Fruit fly (Drosophila melanogaster) whole organism, embryonic: Measurements from ENCODE around the gene CG6693.
A peak's percentile ranks its signal among the peaks of the same experiment; 100 is the strongest.

ENCODE experiments used
- Abd-B ChIP-seq: fragments of 200-800 bp; sonication (Bioruptor generic); optimal IDR thresholded peaks from 2 replicates; lab custom pipeline; 2018; ENCODE audit warnings: missing biosample characterization, mild to moderate bottlenecking, missing genetic modification characterization, moderate library complexity
- Antp ChIP-seq: fragments of 200-800 bp; sonication (Bioruptor generic); optimal IDR thresholded peaks from 3 replicates; lab custom pipeline; 2016; ENCODE audit warnings: missing biosample characterization, missing genetic modification characterization
- BtbVII ChIP-seq: fragments of 200-800 bp; sonication (Bioruptor generic); optimal IDR thresholded peaks from 3 replicates; lab custom pipeline; 2017; ENCODE audit warnings: missing biosample characterization, mild to moderate bottlenecking, missing genetic modification characterization
- CG10462 ChIP-seq: fragments of 200-800 bp; sonication (Bioruptor generic); optimal IDR thresholded peaks from 2 replicates; lab custom pipeline; 2016; ENCODE audit warnings: missing biosample characterization, missing genetic modification characterization
- CG11247 ChIP-seq: fragments of 200-800 bp; sonication (Bioruptor generic); IDR thresholded peaks from 2 replicates; pipeline ENCODE4 v1.3.6; 2022; ENCODE audit warnings: missing biosample characterization, missing genetic modification characterization
- CG12299 ChIP-seq: fragments of 200-800 bp; sonication (Bioruptor generic); optimal IDR thresholded peaks from 2 replicates; lab custom pipeline; 2018; ENCODE audit warnings: missing biosample characterization, mild to moderate bottlenecking, missing genetic modification characterization
- CG12769 ChIP-seq: fragments of 200-800 bp; sonication (Bioruptor generic); optimal IDR thresholded peaks from 2 replicates; lab custom pipeline; 2019; ENCODE audit warnings: missing biosample characterization, mild to moderate bottlenecking, missing genetic modification characterization, moderate library complexity
- CG1529 ChIP-seq: fragments of 200-800 bp; sonication (Bioruptor generic); optimal IDR thresholded peaks from 3 replicates; lab custom pipeline; 2018; ENCODE audit warnings: missing biosample characterization, missing genetic modification characterization
- CG16863 ChIP-seq: fragments of 200-800 bp; sonication (Bioruptor generic); optimal IDR thresholded peaks from 3 replicates; lab custom pipeline; 2016; ENCODE audit warnings: missing biosample characterization, missing genetic modification characterization
- CG1832 ChIP-seq: fragments of 200-800 bp; sonication (Bioruptor generic); optimal IDR thresholded peaks from 2 replicates; lab custom pipeline; 2017; ENCODE audit warnings: missing biosample characterization, mild to moderate bottlenecking, missing genetic modification characterization, inconsistent platforms
- CG32772 ChIP-seq: fragments of 200-800 bp; sonication (Bioruptor generic); IDR thresholded peaks from 2 replicates; pipeline ENCODE4 v1.3.6; 2022; ENCODE audit warnings: missing biosample characterization, missing genetic modification characterization
- CG3281 ChIP-seq: fragments of 200-800 bp; sonication (Bioruptor generic); optimal IDR thresholded peaks from 3 replicates; lab custom pipeline; 2017; ENCODE audit warnings: missing biosample characterization, mild to moderate bottlenecking, missing genetic modification characterization
- CG34376 ChIP-seq: fragments of 200-800 bp; sonication (Bioruptor generic); optimal IDR thresholded peaks from 2 replicates; lab custom pipeline; 2018; ENCODE audit warnings: missing biosample characterization, mild to moderate bottlenecking, missing genetic modification characterization
- CG6765 ChIP-seq: fragments of 200-800 bp; sonication (Bioruptor generic); optimal IDR thresholded peaks from 3 replicates; lab custom pipeline; 2017; ENCODE audit warnings: missing biosample characterization, mild to moderate bottlenecking, missing genetic modification characterization
- CG7745 ChIP-seq: fragments of 200-800 bp; sonication (Bioruptor generic); optimal IDR thresholded peaks from 2 replicates; lab custom pipeline; 2018; ENCODE audit warnings: missing biosample characterization, mild to moderate bottlenecking, missing genetic modification characterization, moderate library complexity
- CG8290 ChIP-seq, 3 experiments: fragments of 200-800 bp; sonication (Bioruptor generic); optimal IDR thresholded peaks; 2 replicates each; lab custom pipeline; 2016 to 2019; ENCODE audit warnings: missing biosample characterization in 3 of 3, missing genetic modification characterization in 3 of 3, mild to moderate bottlenecking in 2 of 3, moderate library complexity in 1 of 3
- CG9932 ChIP-seq: fragments of 200-800 bp; sonication (Bioruptor generic); IDR thresholded peaks from 2 replicates; pipeline ENCODE4 v1.3.6; 2022; ENCODE audit warnings: missing biosample characterization, missing genetic modification characterization
- Deaf1 ChIP-seq: fragments of 200-800 bp; optimal IDR thresholded peaks from 3 replicates; lab custom pipeline; 2019; ENCODE audit warnings: missing biosample characterization, mild to moderate bottlenecking, missing genetic modification characterization, moderate library complexity
- Ets65A ChIP-seq: fragments of 200-800 bp; sonication (Bioruptor generic); peaks from one replicate; lab custom pipeline; 2016; ENCODE audit warnings: missing biosample characterization, missing genetic modification characterization
- Fer3 ChIP-seq: fragments of 200-800 bp; sonication (Bioruptor generic); optimal IDR thresholded peaks from 2 replicates; lab custom pipeline; 2018; ENCODE audit warnings: missing biosample characterization, mild to moderate bottlenecking, missing genetic modification characterization, moderate library complexity
- GATAe ChIP-seq: fragments of 200-800 bp; sonication (Bioruptor generic); conservative IDR thresholded peaks from 2 replicates; pipeline ENCODE4 v1.3.6; 2022; ENCODE audit warnings: missing biosample characterization, missing genetic modification characterization
- HHEX ChIP-seq: fragments of 200-800 bp; sonication (Bioruptor generic); optimal IDR thresholded peaks from 3 replicates; lab custom pipeline; 2017; ENCODE audit warnings: missing biosample characterization, mild to moderate bottlenecking, missing genetic modification characterization, missing genetic modification reagents
- Hey ChIP-seq: fragments of 200-800 bp; sonication (Bioruptor generic); optimal IDR thresholded peaks from 3 replicates; lab custom pipeline; 2018; ENCODE audit warnings: missing biosample characterization, mild to moderate bottlenecking, missing genetic modification characterization
- HmgD ChIP-seq: fragments of 200-800 bp; sonication (Bioruptor generic); optimal IDR thresholded peaks from 3 replicates; lab custom pipeline; 2016; ENCODE audit warnings: missing biosample characterization, missing genetic modification characterization
- Hr78 ChIP-seq, 2 experiments: fragments of 200-800 bp in 1 of 2; fragments of >200 bp in 1 of 2; sonication (Bioruptor generic) in 1 of 2; optimal IDR thresholded peaks; 2 replicates each; lab custom pipeline; 2017 to 2019; ENCODE audit warnings: missing biosample characterization in 2 of 2, missing genetic modification characterization in 2 of 2, mild to moderate bottlenecking in 1 of 2, moderate library complexity in 1 of 2
- Lpt ChIP-seq: fragments of >200 bp; optimal IDR thresholded peaks from 2 replicates; lab custom pipeline; 2018; ENCODE audit warnings: missing biosample characterization, missing genetic modification characterization
- Med ChIP-seq: fragments of 200-800 bp; sonication (Bioruptor generic); peaks from one replicate; lab custom pipeline; 2016; ENCODE audit warnings: missing biosample characterization, missing genetic modification characterization, mild to moderate bottlenecking, inconsistent platforms, moderate library complexity
- NC2α ChIP-seq: fragments of 200-800 bp; sonication (Bioruptor generic); optimal IDR thresholded peaks from 2 replicates; lab custom pipeline; 2016; ENCODE audit warnings: missing biosample characterization, missing genetic modification characterization
- Nf-YA ChIP-seq: fragments of 200-800 bp; sonication (Bioruptor generic); IDR thresholded peaks from 2 replicates; pipeline ENCODE4 v1.3.6; 2022; ENCODE audit warnings: missing biosample characterization, missing genetic modification characterization
- PHDP ChIP-seq: fragments of 200-800 bp; sonication (Bioruptor generic); optimal IDR thresholded peaks from 3 replicates; lab custom pipeline; 2018; ENCODE audit warnings: missing biosample characterization, mild to moderate bottlenecking, missing genetic modification characterization, moderate library complexity
- Six4 ChIP-seq: fragments of 200-800 bp; sonication (Bioruptor generic); optimal IDR thresholded peaks from 2 replicates; lab custom pipeline; 2016; ENCODE audit warnings: missing biosample characterization, missing genetic modification characterization
- amos ChIP-seq: fragments of 200-800 bp; sonication (Bioruptor generic); IDR thresholded peaks from 2 replicates; pipeline ENCODE4 v1.3.6; 2022; ENCODE audit warnings: missing biosample characterization, missing genetic modification characterization; ENCODE audit not compliant: partially characterized antibody
- caup ChIP-seq: fragments of 200-800 bp; sonication (Bioruptor generic); optimal IDR thresholded peaks from 3 replicates; lab custom pipeline; 2017; ENCODE audit warnings: missing biosample characterization, mild to moderate bottlenecking, missing genetic modification characterization, moderate library complexity; ENCODE audit not compliant: severe bottlenecking
- cwo ChIP-seq: fragments of 200-800 bp; sonication (Bioruptor generic); optimal IDR thresholded peaks from 3 replicates; lab custom pipeline; 2017; ENCODE audit warnings: missing biosample characterization, missing genetic modification characterization, mild to moderate bottlenecking, moderate library complexity, missing genetic modification reagents
- exex ChIP-seq: fragments of 200-800 bp; sonication (Bioruptor generic); optimal IDR thresholded peaks from 4 replicates; lab custom pipeline; 2018; ENCODE audit warnings: missing biosample characterization, mild to moderate bottlenecking, missing genetic modification characterization, moderate library complexity
- fru ChIP-seq: fragments of >200 bp; optimal IDR thresholded peaks from 2 replicates; lab custom pipeline; 2017
- grn ChIP-seq: fragments of 200-800 bp; sonication (Bioruptor generic); optimal IDR thresholded peaks from 3 replicates; lab custom pipeline; 2017; ENCODE audit warnings: missing biosample characterization, missing genetic modification characterization
- klu ChIP-seq: fragments of 200-800 bp; sonication (Bioruptor generic); IDR thresholded peaks from 2 replicates; pipeline ENCODE4 v1.3.6; 2022; ENCODE audit warnings: missing biosample characterization, missing genetic modification characterization
- mirr ChIP-seq: fragments of 200-800 bp; sonication (Bioruptor generic); optimal IDR thresholded peaks from 3 replicates; lab custom pipeline; 2018; ENCODE audit warnings: missing biosample characterization, mild to moderate bottlenecking, missing genetic modification characterization
- pzg ChIP-seq: fragments of 200-800 bp; sonication (Bioruptor generic); optimal IDR thresholded peaks from 3 replicates; lab custom pipeline; 2018; ENCODE audit warnings: missing biosample characterization, mild to moderate bottlenecking, missing genetic modification characterization, moderate library complexity
- salm ChIP-seq: fragments of 200-800 bp; sonication (Bioruptor generic); optimal IDR thresholded peaks from 2 replicates; lab custom pipeline; 2018; ENCODE audit warnings: missing biosample characterization, mild to moderate bottlenecking, missing genetic modification characterization
- sc ChIP-seq, 3 experiments: fragments of >200 bp in 2 of 3; fragments of 200-800 bp in 1 of 3; sonication (Bioruptor generic) in 1 of 3; optimal IDR thresholded peaks; 2 replicates in 2 of 3; 3 replicates in 1 of 3; lab custom pipeline; 2017; ENCODE audit warnings: mild to moderate bottlenecking in 1 of 3, missing biosample characterization in 1 of 3, missing genetic modification characterization in 1 of 3, missing genetic modification reagents in 1 of 3
- sd ChIP-seq: fragments of 200-800 bp; sonication (Bioruptor generic); optimal IDR thresholded peaks from 3 replicates; lab custom pipeline; 2018; ENCODE audit warnings: missing biosample characterization, mild to moderate bottlenecking, missing genetic modification characterization, moderate library complexity
- sob ChIP-seq: fragments of 200-800 bp; sonication (Bioruptor generic); IDR thresholded peaks from 2 replicates; pipeline ENCODE4 v1.3.6; 2022; ENCODE audit warnings: missing biosample characterization, missing genetic modification characterization
- stwl ChIP-seq: fragments of 200-800 bp; sonication (Bioruptor generic); optimal IDR thresholded peaks from 3 replicates; lab custom pipeline; 2018; ENCODE audit warnings: missing biosample characterization, mild to moderate bottlenecking, missing genetic modification characterization, moderate library complexity
- sug ChIP-seq: fragments of 200-800 bp; optimal IDR thresholded peaks from 2 replicates; lab custom pipeline; 2019; ENCODE audit warnings: missing biosample characterization, mild to moderate bottlenecking, missing genetic modification characterization, moderate library complexity
- tll ChIP-seq, 2 experiments: fragments of 200-800 bp in 1 of 2; fragments of >200 bp in 1 of 2; sonication (Bioruptor generic) in 1 of 2; optimal IDR thresholded peaks; 2 replicates each; lab custom pipeline; 2017 to 2019; ENCODE audit warnings: missing biosample characterization in 2 of 2, missing genetic modification characterization in 2 of 2, mild to moderate bottlenecking in 1 of 2, moderate library complexity in 1 of 2
- vnd ChIP-seq: fragments of 200-800 bp; sonication (Bioruptor generic); IDR thresholded peaks from 3 replicates; pipeline ENCODE4 v1.3.6; 2022; ENCODE audit warnings: missing biosample characterization, missing genetic modification characterization; ENCODE audit not compliant: partially characterized antibody

Gene CG6693

dm6 chr3R:11199227-11199835, 22.1 kb downstream of the CG6693 start:
- TF ChIP-seq stwl (tag; lab: Kevin White, UChicago) (no peak), fru (lab: Kevin White, UChicago) (no peak), CG12299 (no peak), Fer3 (tag; lab: Kevin White, UChicago) (no peak), CG1529 (GFP tag; lab: Kevin White, UChicago) (no peak), PHDP (tag; lab: Kevin White, UChicago) (no peak), cwo (GFP tag; lab: Kevin White, UChicago) (peak; percentile 86), CG10462 (no peak), vnd (0 out of 3 replicates have a peak, but pooled peaks have one; percentile 31), grn (GFP tag; lab: Kevin White, UChicago) (peak; percentile 87), Abd-B (no peak), CG16863 (GFP tag; lab: Kevin White, UChicago) (no peak), salm (tag; lab: Kevin White, UChicago) (peak; percentile 11), amos (GFP tag; lab: Robert Waterston, UW) (no peak), CG1832 (no peak), Nf-YA (GFP tag; lab: Robert Waterston, UW) (no peak), CG11247 (GFP tag; lab: Robert Waterston, UW) (0 out of 2 replicates have a peak, but pooled peaks have one; percentile 29), CG3281 (GFP tag; lab: Kevin White, UChicago) (no peak), Med (peak; percentile 50), exex (peak; percentile 98), NC2α (GFP tag; lab: Kevin White, UChicago) (no peak), CG32772 (no peak), pzg (GFP tag; lab: Kevin White, UChicago) (no peak), sob (GFP tag; lab: Robert Waterston, UW) (0 out of 2 replicates have a peak, but pooled peaks have one; percentile 9), caup (GFP tag; lab: Kevin White, UChicago) (no peak), Six4 (GFP tag; lab: Kevin White, UChicago) (no peak), HmgD (GFP tag; lab: Kevin White, UChicago) (no peak), mirr (GFP tag; lab: Kevin White, UChicago) (peak; percentile 86), HHEX (GFP tag; lab: Kevin White, UChicago) (no peak), tll (GFP tag; optimal IDR thresholded peaks at IDR 0.05; lab: Kevin White, UChicago) (no peak), sc (optimal IDR thresholded peaks at IDR 0.05; lab: Kevin White, UChicago) (no peak), sc (GFP tag; optimal IDR thresholded peaks at IDR 0.05; lab: Kevin White, UChicago) (no peak), CG34376 (peak; percentile 64), GATAe (GFP tag; lab: Robert Waterston, UW) (peak; percentile 21; the same call in 1 of the 2 replicates), Deaf1 (tag; lab: Kevin White, UChicago) (peak; percentile 23), CG6765 (GFP tag; lab: Kevin White, UChicago) (peak; percentile 12), Antp (GFP tag; lab: Kevin White, UChicago) (no peak), Lpt (GFP tag; lab: Kevin White, UChicago) (no peak), Hey (peak; percentile 83), Ets65A (GFP tag; lab: Kevin White, UChicago) (peak; percentile 25), BtbVII (GFP tag; lab: Kevin White, UChicago) (peak; percentile 32), sd (peak; percentile 82), CG12769 (peak; percentile 6), klu (no peak), Hr78 (GFP tag; optimal IDR thresholded peaks at IDR 0.05; lab: Kevin White, UChicago) (peak in 1 of 2 experiments; percentile 59), CG8290 (GFP tag; optimal IDR thresholded peaks at IDR 0.05; lab: Kevin White, UChicago) (no peak), CG8290 (tag; optimal IDR thresholded peaks at IDR 0.05; lab: Kevin White, UChicago) (no peak), sug (tag; lab: Kevin White, UChicago) (peak; percentile 97), CG7745 (peak; percentile 29), CG9932 (GFP tag; lab: Robert Waterston, UW) (no peak)
